Worm (Caenorhabditis elegans): ENCODE measurements around the gene srt-59.

The srt-59 gene

ce11 chrIV:596292-596952 lies 5.1 kb downstream of the srt-59 start, which contains the start of the genes C18H7.7 and C18H7.11:
Gene C18H7.7, minus strand, starts transcription at chrIV:596392.
Gene C18H7.11, plus strand, starts transcription at chrIV:596902.
- TF ChIP-seq efl-1 (GFP tag; optimal IDR thresholded peaks at IDR 0.05) (no peak), nhr-80 (tag; optimal IDR thresholded peaks at IDR 0.05) (peak; percentile 21)

DNA sequence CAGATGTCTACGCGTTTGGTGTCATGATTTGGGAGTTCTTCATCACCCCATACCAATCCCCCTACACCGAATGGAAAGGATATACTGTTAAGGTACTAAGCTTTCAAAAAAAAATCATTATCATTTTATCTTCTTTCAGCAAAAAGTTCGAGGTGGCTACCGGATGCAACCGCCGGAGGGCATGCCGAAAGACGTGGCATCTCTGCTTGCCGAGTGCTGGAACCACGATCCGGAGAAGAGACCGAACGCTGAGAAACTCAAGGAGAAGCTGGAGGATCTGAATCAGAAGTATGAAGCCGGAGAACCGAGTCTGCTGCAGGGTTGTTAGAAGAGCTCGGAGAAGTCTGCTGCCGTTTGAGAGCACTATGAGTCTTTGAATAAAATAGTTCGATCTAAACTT lies 6.7 kb downstream of the srt-59 start:
- no peak for TF ChIP-seq repo-1 (tag; optimal IDR thresholded peaks at IDR 0.05)
- peak; percentile 61; the same call in 1 of the 2 replicates for TF ChIP-seq zfh-2 (GFP tag; conservative IDR thresholded peaks at IDR 0.05)

DNA sequence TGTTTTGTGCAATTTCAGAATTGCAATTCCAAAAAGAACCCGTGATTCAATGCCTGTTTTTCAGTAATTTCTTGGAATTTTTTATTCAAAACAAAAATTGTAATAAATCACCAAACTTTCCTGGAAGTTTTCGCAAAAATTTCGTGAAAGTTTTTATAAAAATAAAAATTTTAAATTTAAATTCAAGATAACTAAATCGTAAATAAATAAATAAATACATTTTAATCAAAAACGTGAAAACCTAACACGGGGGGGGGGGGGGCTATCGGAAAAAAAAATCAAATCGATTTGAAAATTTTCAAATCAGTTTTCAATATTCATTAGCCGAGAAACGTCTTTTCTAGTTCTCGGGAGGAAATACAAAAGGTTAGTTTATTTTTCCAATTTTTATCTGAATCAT lies 8.5 kb downstream of the srt-59 start, which contains the start of gene C18H7.4:
TSS of gene C18H7.4 (plus strand) at position 301 of the 400 bp plus-strand sequence.
- TF ChIP-seq egl-44 (GFP tag; IDR thresholded peaks at IDR 0.05) (no peak), let-607 (tag; optimal IDR thresholded peaks at IDR 0.05) (no peak), F23B12.7 (tag; optimal IDR thresholded peaks at IDR 0.05; ENCODE audit: insufficient read depth) (no peak), hlh-26 (GFP tag; conservative IDR thresholded peaks at IDR 0.05) (no peak), F10E7.11 (tag; optimal IDR thresholded peaks at IDR 0.05) (no peak), attf-6 (GFP tag; IDR thresholded peaks at IDR 0.05) (no peak), ceh-58 (GFP tag; IDR thresholded peaks at IDR 0.05) (no peak), hrde-1 (tag; optimal IDR thresholded peaks at IDR 0.05; ENCODE audit: borderline replicate concordance) (no peak), attf-3 (GFP tag; conservative IDR thresholded peaks at IDR 0.05) (no peak), nhr-179 (tag; optimal IDR thresholded peaks at IDR 0.05) (no peak), bed-2 (GFP tag; IDR thresholded peaks at IDR 0.05) (no peak), hmg-20 (GFP tag; IDR thresholded peaks at IDR 0.05) (no peak), B0261.1 (tag; optimal IDR thresholded peaks at IDR 0.05) (no peak), him-1 (tag; optimal IDR thresholded peaks at IDR 0.05) (no peak), F55B11.4 (tag; optimal IDR thresholded peaks at IDR 0.05; ENCODE audit: borderline replicate concordance, insufficient read depth) (no peak)

- no peak for TF ChIP-seq sdz-38 (tag; optimal IDR thresholded peaks at IDR 0.05)
- TF ChIP-seq mel-28 (tag; optimal IDR thresholded peaks at IDR 0.05; ENCODE audit: borderline replicate concordance) = no peak
- TF ChIP-seq lin-54 (GFP tag; optimal IDR thresholded peaks at IDR 0.05) = no peak
- no peak for TF ChIP-seq F22D6.2 (tag; optimal IDR thresholded peaks at IDR 0.05)
- no peak for TF ChIP-seq sea-2 (GFP tag; IDR thresholded peaks at IDR 0.05)
- TF ChIP-seq nhr-120 (GFP tag; IDR thresholded peaks at IDR 0.05) = no peak
- no peak for TF ChIP-seq ceh-91 (GFP tag; IDR thresholded peaks at IDR 0.05)
- TF ChIP-seq ztf-28 (GFP tag; IDR thresholded peaks at IDR 0.05) = no peak
- TF ChIP-seq ccch-3 (GFP tag; optimal IDR thresholded peaks at IDR 0.05) = no peak
- TF ChIP-seq let-607 (tag; optimal IDR thresholded peaks at IDR 0.05) = no peak
- TF ChIP-seq lin-35 (GFP tag; optimal IDR thresholded peaks at IDR 0.05) = no peak
- no peak for TF ChIP-seq K12H6.12 (tag; optimal IDR thresholded peaks at IDR 0.05)
- TF ChIP-seq somi-1 (GFP tag; optimal IDR thresholded peaks at IDR 0.05) = no peak
- TF ChIP-seq F39B2.1 (GFP tag; IDR thresholded peaks at IDR 0.05) = no peak
- no peak for TF ChIP-seq ceh-27 (GFP tag; optimal IDR thresholded peaks at IDR 0.05)
- no peak for TF ChIP-seq fkh-3 (tag; optimal IDR thresholded peaks at IDR 0.05)
- TF ChIP-seq cebp-2 (GFP tag; IDR thresholded peaks at IDR 0.05) = no peak
- TF ChIP-seq F23B12.7 (tag; optimal IDR thresholded peaks at IDR 0.05; ENCODE audit: insufficient read depth) = no peak
These were observed 9.1 kb downstream of the srt-59 start, which contains the start of gene C18H7.6 for ce11 chrIV:592382-592781. Gene C18H7.6, minus strand, starts transcription at chrIV:592485.
